Worm (Caenorhabditis elegans): ENCODE results near the gene lin-36.

DNA sequence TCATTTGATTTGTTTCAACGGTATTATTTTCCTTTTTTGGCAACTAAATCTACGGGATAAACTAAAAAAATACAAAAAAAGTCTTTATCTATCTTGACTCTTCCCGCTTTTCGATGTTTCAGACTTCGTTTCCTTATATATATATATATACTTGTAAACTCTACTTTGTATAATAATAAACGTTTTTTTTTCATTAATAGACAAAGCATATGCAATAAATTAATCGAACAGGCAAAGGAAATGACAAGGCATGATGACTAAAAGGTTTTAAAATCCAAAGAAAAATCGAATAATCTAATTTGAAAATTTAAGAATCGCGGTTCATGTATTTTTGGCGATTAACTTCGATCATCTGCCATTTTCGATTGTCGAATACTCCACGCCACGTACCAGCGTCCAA lies 7.1 kb downstream of the lin-36 start:
- TF ChIP-seq ets-7 (tag; optimal IDR thresholded peaks at IDR 0.05) (no peak), ama-1 (optimal IDR thresholded peaks at IDR 0.05) (no peak), pes-1 (GFP tag; IDR thresholded peaks at IDR 0.05) (no peak), hmbx-1 (tag; optimal IDR thresholded peaks at IDR 0.05) (no peak), aly-1 (tag; optimal IDR thresholded peaks at IDR 0.05) (no peak), ceh-13 (GFP tag; optimal IDR thresholded peaks at IDR 0.05) (no peak)
